Worm (Caenorhabditis elegans) whole organism, L2 larva: ENCODE data around the gene Y54H5A.2.
A peak's percentile ranks its signal among the peaks of the same experiment; 100 is the strongest.

Experiments used
- C34F6.9 ChIP-seq: fragments of 150-350 bp; optimal IDR thresholded peaks from 2 replicates; lab custom pipeline; 2014; ENCODE audit warnings: missing biosample characterization, missing genetic modification characterization
- F13H6.1 ChIP-seq: sonication (generic microtip); optimal IDR thresholded peaks from 2 replicates; lab custom pipeline; 2016; ENCODE audit warnings: missing genetic modification characterization, missing compliant biosample characterization
- R02D3.7 ChIP-seq: fragments of 150-350 bp; optimal IDR thresholded peaks from 2 replicates; lab custom pipeline; 2014; ENCODE audit warnings: missing biosample characterization, missing genetic modification characterization
- Y55F3AM.14 ChIP-seq: fragments of 200-800 bp; sonication (Bioruptor generic); optimal IDR thresholded peaks from 2 replicates; lab custom pipeline; 2018; ENCODE audit warnings: mild to moderate bottlenecking, missing genetic modification characterization, missing compliant biosample characterization
- ZK546.5 ChIP-seq: sonication (generic microtip); optimal IDR thresholded peaks from 2 replicates; lab custom pipeline; 2017; ENCODE audit warnings: missing biosample characterization, missing genetic modification characterization
- alr-1 ChIP-seq: fragments of 150-350 bp; optimal IDR thresholded peaks from 2 replicates; lab custom pipeline; 2014; ENCODE audit warnings: missing biosample characterization, missing genetic modification characterization
- ama-1 ChIP-seq: fragments of 150-350 bp; optimal IDR thresholded peaks from 2 replicates; lab custom pipeline; 2018; ENCODE audit warnings: inconsistent platforms
- ceh-16 ChIP-seq: fragments of 150-350 bp; optimal IDR thresholded peaks from 2 replicates; lab custom pipeline; 2014; ENCODE audit warnings: missing biosample characterization, missing genetic modification characterization
- ceh-82 ChIP-seq: fragments of 150-350 bp; optimal IDR thresholded peaks from 2 replicates; lab custom pipeline; 2014; ENCODE audit warnings: missing biosample characterization, missing genetic modification characterization
- dmd-4 ChIP-seq: sonication (generic microtip); optimal IDR thresholded peaks from 2 replicates; lab custom pipeline; 2017; ENCODE audit warnings: missing biosample characterization, missing genetic modification characterization
- egl-27 ChIP-seq: sonication (generic microtip); optimal IDR thresholded peaks from 3 replicates; lab custom pipeline; 2017; ENCODE audit warnings: missing biosample characterization, missing genetic modification reagents, missing genetic modification characterization
- gmeb-1 ChIP-seq: fragments of 150-350 bp; optimal IDR thresholded peaks from 2 replicates; lab custom pipeline; 2014; ENCODE audit warnings: missing biosample characterization, missing genetic modification characterization
- lin-11 ChIP-seq: fragments of 150-350 bp; sonication (generic microtip); optimal IDR thresholded peaks from 2 replicates; lab custom pipeline; 2014; ENCODE audit warnings: missing biosample characterization, missing genetic modification characterization, inconsistent platforms, mixed read lengths
- lin-13 ChIP-seq: fragments of 150-350 bp; optimal IDR thresholded peaks from 2 replicates; lab custom pipeline; 2014; ENCODE audit warnings: missing biosample characterization, missing genetic modification reagents, missing genetic modification characterization
- lin-39 ChIP-seq: fragments of 150-350 bp; optimal IDR thresholded peaks from 2 replicates; lab custom pipeline; 2014; ENCODE audit warnings: missing biosample characterization, missing genetic modification reagents, missing genetic modification characterization
- lsy-2 ChIP-seq, 2 experiments: fragments of 150-350 bp in 1 of 2; sonication (generic microtip) in 1 of 2; optimal IDR thresholded peaks; 2 replicates each; lab custom pipeline; 2014 to 2017; ENCODE audit warnings: missing biosample characterization in 2 of 2, missing genetic modification characterization in 2 of 2
- mbf-1 ChIP-seq: sonication (generic microtip); optimal IDR thresholded peaks from 2 replicates; lab custom pipeline; 2017; ENCODE audit warnings: missing biosample characterization, missing genetic modification characterization
- mdl-1 ChIP-seq, 2 experiments: fragments of 150-350 bp in 1 of 2; sonication (generic microtip) in 1 of 2; optimal IDR thresholded peaks; 2 replicates each; lab custom pipeline; 2017; ENCODE audit warnings: missing biosample characterization in 2 of 2, missing genetic modification characterization in 2 of 2
- nhr-10 ChIP-seq: sonication (generic microtip); optimal IDR thresholded peaks from 2 replicates; lab custom pipeline; 2017; ENCODE audit warnings: missing biosample characterization, missing genetic modification characterization
- nhr-12 ChIP-seq: fragments of 150-350 bp; optimal IDR thresholded peaks from 2 replicates; lab custom pipeline; 2014; ENCODE audit warnings: missing biosample characterization, missing genetic modification characterization
- nhr-129 ChIP-seq: fragments of 150-350 bp; optimal IDR thresholded peaks from 2 replicates; lab custom pipeline; 2014; ENCODE audit warnings: missing biosample characterization, missing genetic modification characterization
- nhr-23 ChIP-seq: fragments of 150-350 bp; optimal IDR thresholded peaks from 2 replicates; lab custom pipeline; 2014; ENCODE audit warnings: missing biosample characterization, missing genetic modification reagents, missing genetic modification characterization
- nhr-237 ChIP-seq: fragments of 150-350 bp; optimal IDR thresholded peaks from 2 replicates; lab custom pipeline; 2014; ENCODE audit warnings: missing biosample characterization, missing genetic modification characterization
- nhr-25 ChIP-seq: fragments of 150-350 bp; sonication (generic microtip); optimal IDR thresholded peaks from 3 replicates; lab custom pipeline; 2014; ENCODE audit warnings: missing biosample characterization, missing genetic modification characterization
- nhr-77 ChIP-seq: fragments of 150-350 bp; optimal IDR thresholded peaks from 2 replicates; lab custom pipeline; 2014; ENCODE audit warnings: missing biosample characterization, missing genetic modification characterization
- sem-4 ChIP-seq: fragments of 150-350 bp; optimal IDR thresholded peaks from 2 replicates; lab custom pipeline; 2014; ENCODE audit warnings: missing biosample characterization, missing genetic modification reagents, missing genetic modification characterization
- sma-3 ChIP-seq: sonication (generic microtip); optimal IDR thresholded peaks from 2 replicates; lab custom pipeline; 2016; ENCODE audit warnings: missing genetic modification reagents, missing genetic modification characterization, missing compliant biosample characterization
- sma-9 ChIP-seq, 2 experiments: fragments of 150-350 bp in 1 of 2; sonication (generic microtip) in 1 of 2; optimal IDR thresholded peaks; 2 replicates each; lab custom pipeline; 2014 to 2016; ENCODE audit warnings: missing genetic modification characterization in 2 of 2, mild to moderate bottlenecking in 1 of 2, missing biosample characterization in 1 of 2, missing compliant biosample characterization in 1 of 2, missing genetic modification reagents in 1 of 2, moderate library complexity in 1 of 2
- snpc-4 ChIP-seq: fragments of 150-350 bp; optimal IDR thresholded peaks from 2 replicates; lab custom pipeline; 2014; ENCODE audit warnings: missing biosample characterization, missing genetic modification characterization
- unc-39 ChIP-seq: fragments of 150-350 bp; optimal IDR thresholded peaks from 2 replicates; lab custom pipeline; 2014; ENCODE audit warnings: missing biosample characterization, missing genetic modification characterization
- unc-55 ChIP-seq: fragments of 150-350 bp; sonication (generic microtip); optimal IDR thresholded peaks from 3 replicates; lab custom pipeline; 2014; ENCODE audit warnings: missing biosample characterization, missing genetic modification reagents, missing genetic modification characterization
- unc-62 ChIP-seq: fragments of 150-350 bp; optimal IDR thresholded peaks from 2 replicates; lab custom pipeline; 2014; ENCODE audit warnings: missing biosample characterization, missing genetic modification reagents, missing genetic modification characterization
- ztf-1 ChIP-seq: fragments of 200-800 bp; sonication (Bioruptor generic); conservative IDR thresholded peaks from 2 replicates; pipeline ENCODE4 v1.3.6; 2022; ENCODE audit warnings: missing genetic modification characterization, missing compliant biosample characterization
- ztf-11 ChIP-seq: sonication (generic microtip); optimal IDR thresholded peaks from 2 replicates; lab custom pipeline; 2017; ENCODE audit warnings: missing biosample characterization, missing genetic modification characterization
- ztf-4 ChIP-seq: fragments of 150-350 bp; optimal IDR thresholded peaks from 2 replicates; lab custom pipeline; 2014; ENCODE audit warnings: missing biosample characterization, missing genetic modification characterization

The Y54H5A.2 gene

DNA sequence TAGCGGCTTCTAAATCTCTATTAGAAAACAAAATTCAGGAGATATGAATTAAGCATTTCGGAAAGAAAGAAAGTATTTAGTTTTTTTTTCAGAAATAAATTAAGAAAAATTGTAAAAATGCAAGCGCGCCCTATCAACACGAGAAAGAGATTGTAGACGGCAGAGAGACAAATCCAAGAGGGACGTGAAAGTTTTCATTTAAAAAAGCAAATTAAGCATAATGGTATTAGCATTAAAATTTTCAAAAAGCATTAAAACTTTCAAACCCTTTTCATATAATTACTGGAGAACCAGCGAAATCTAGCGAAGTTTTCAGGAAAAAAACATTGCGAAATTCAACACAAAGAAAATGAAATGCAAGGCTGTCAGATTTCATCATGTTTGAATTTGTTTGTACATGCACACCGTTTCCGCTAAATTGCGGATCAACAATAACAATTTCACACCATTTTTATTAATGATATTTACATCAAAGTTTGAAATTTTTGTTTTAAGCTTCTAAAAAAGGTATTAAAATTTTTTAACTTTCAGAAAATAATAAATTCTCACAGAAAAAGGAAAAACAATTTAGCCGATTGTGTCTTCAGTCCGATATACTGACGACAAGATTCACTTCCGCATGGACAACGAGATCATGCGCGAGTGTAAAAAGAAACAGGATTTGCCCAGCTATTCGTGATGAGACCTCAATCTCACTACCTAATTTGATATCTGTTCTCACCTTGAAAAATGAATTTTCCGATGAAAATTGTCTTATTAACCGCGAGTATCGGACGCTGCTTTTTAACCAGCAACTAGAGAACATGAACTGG, 13.6 kb upstream of the Y54H5A.2 start, which contains the start of gene gars-1:
TSS of gene gars-1 (minus strand) at position 808 of the 812 bp plus-strand sequence.
- peak; percentile 11 to 23 for TF ChIP-seq lsy-2 (tag; optimal IDR thresholded peaks at IDR 0.05; lab: Kevin White, UChicago)
- peak; percentile 30 for TF ChIP-seq nhr-129 (tag; lab: Kevin White, UChicago)
- TF ChIP-seq unc-39 (tag; lab: Kevin White, UChicago): no peak
- TF ChIP-seq egl-27: no peak
- peak; percentile 59 for TF ChIP-seq C34F6.9
- no peak for TF ChIP-seq ceh-16 (tag; lab: Kevin White, UChicago)
- TF ChIP-seq nhr-25: peak; percentile 15
- TF ChIP-seq unc-55 (GFP tag; lab: Kevin White, UChicago): peak; percentile 74
- TF ChIP-seq gmeb-1 (tag; lab: Kevin White, UChicago): no peak
- peak; percentile 57 for TF ChIP-seq ama-1 (lab: Kevin White, UChicago)

DNA sequence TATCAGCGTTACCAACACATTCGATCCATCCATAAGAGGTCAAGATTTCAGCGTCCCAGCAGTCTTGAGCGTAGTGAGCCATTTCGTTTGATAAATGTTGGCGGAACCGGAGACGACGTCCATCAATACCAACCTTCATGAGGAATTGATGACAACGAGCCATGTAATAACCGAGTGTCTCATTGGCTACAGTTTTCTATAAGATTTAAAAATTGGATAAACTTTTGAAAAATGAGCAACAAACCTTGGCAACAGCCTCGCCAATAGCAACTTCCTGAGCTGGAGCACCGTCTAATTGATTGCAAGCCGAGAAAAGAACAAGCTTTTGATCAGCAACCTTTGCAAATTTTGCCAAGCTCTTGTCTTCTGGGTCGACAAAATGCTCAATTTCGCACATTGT, 11.4 kb upstream of the Y54H5A.2 start:
- TF ChIP-seq ztf-4 (tag; lab: Kevin White, UChicago): no peak
- no peak for TF ChIP-seq lin-13 (GFP tag; lab: Kevin White, UChicago)
- TF ChIP-seq sma-9 (GFP tag; optimal IDR thresholded peaks at IDR 0.05; lab: Kevin White, UChicago): no peak
- TF ChIP-seq sma-9 (tag; optimal IDR thresholded peaks at IDR 0.05; lab: Kevin White, UChicago): no peak
- TF ChIP-seq ztf-11 (tag; lab: Kevin White, UChicago): no peak
- TF ChIP-seq nhr-77 (tag; lab: Kevin White, UChicago): no peak
- no peak for TF ChIP-seq C34F6.9
- no peak for TF ChIP-seq unc-62 (GFP tag; lab: Kevin White, UChicago)
- TF ChIP-seq unc-55 (GFP tag; lab: Kevin White, UChicago): no peak
- TF ChIP-seq ceh-16 (tag; lab: Kevin White, UChicago): no peak
- no peak for TF ChIP-seq ceh-82 (tag; lab: Kevin White, UChicago)
- TF ChIP-seq ztf-1 (GFP tag; lab: Robert Waterston, UW): no peak
- no peak for TF ChIP-seq alr-1

DNA sequence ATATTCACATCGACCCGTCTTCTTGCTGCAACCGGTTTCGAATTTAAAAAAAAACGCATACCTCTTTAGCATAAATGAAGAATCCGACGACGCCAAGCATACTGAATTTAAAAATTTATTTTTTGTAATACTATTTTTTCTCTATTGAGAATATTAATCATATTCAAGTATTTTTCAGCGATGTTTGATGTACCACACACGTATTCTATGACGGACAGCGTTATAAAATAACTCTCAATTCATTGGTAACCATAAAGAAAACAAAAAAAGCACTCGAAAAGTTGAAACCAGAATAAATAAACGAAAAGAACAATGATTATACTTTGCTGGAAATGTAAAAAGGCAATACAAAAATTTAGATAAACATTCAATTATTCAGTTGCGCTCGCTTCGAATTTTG, 10.1 kb upstream of the Y54H5A.2 start, which contains the start of gene T10F2.5:
TSS of gene T10F2.5 (minus strand) at position 101 of the 400 bp plus-strand sequence.
- TF ChIP-seq ZK546.5 (tag; lab: Kevin White, UChicago) (no peak), unc-39 (tag; lab: Kevin White, UChicago) (no peak), lin-39 (tag; lab: Kevin White, UChicago) (no peak), F13H6.1 (tag; lab: Kevin White, UChicago) (no peak), gmeb-1 (tag; lab: Kevin White, UChicago) (no peak), nhr-12 (no peak), Y55F3AM.14 (GFP tag; lab: Kevin White, UChicago) (no peak), ztf-4 (tag; lab: Kevin White, UChicago) (no peak), nhr-129 (tag; lab: Kevin White, UChicago) (no peak)

DNA sequence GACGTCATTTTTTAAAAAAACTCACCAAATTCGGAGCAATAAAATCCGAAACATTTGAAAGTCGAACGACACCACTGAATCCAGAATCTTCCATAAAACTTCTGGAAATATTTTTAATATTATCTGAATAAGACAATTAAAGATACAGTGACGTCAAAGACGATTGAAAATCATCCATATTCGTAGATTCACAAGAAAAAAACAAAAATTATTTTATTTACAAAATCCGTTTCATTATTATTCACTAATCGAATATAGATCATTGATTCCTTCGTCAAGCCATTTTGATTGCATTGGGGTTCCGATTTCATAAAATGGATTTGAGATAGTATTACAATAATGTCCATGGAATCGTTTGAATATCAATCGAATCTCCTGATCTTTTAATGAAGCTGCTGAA, 9.3 kb upstream of the Y54H5A.2 start, which contains the start of gene oxy-4:
TSS of gene oxy-4 (minus strand) at position 101 of the 400 bp plus-strand sequence.
- TF ChIP-seq Y55F3AM.14 (GFP tag; lab: Kevin White, UChicago) (no peak), snpc-4 (tag; lab: Kevin White, UChicago) (no peak), ceh-82 (tag; lab: Kevin White, UChicago) (no peak), lin-11 (tag; lab: Kevin White, UChicago) (no peak), ztf-4 (tag; lab: Kevin White, UChicago) (no peak), sem-4 (tag; lab: Kevin White, UChicago) (no peak), nhr-237 (tag; lab: Kevin White, UChicago) (no peak), mbf-1 (tag; lab: Kevin White, UChicago) (no peak), mdl-1 (tag; optimal IDR thresholded peaks at IDR 0.05; lab: Kevin White, UChicago) (no peak), nhr-23 (no peak), gmeb-1 (tag; lab: Kevin White, UChicago) (no peak), ceh-16 (tag; lab: Kevin White, UChicago) (no peak), egl-27 (no peak)

DNA sequence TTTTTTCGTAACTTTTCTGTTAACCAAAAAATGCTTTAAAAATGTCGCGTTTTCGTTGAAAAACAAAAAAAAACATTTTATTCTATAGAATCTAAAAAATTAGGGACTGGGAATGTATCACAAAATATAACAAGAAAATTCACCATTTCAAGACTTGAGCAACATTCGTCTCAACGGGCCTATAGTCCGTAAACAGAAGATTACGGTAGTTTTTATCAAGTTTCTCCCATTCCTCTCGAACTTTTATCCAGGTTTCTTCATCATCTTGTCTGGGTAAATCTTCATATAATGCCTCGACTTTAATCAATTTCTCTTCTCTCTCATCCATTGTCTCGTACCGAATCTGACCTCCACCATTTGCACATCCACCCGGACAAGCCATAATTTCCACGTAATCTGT, 6.0 kb upstream of the Y54H5A.2 start:
- TF ChIP-seq nhr-10 (tag; lab: Kevin White, UChicago) (no peak), lin-11 (tag; lab: Kevin White, UChicago) (no peak), sma-3 (GFP tag; lab: Kevin White, UChicago) (no peak), dmd-4 (tag; lab: Kevin White, UChicago) (no peak), nhr-129 (tag; lab: Kevin White, UChicago) (no peak), unc-62 (GFP tag; lab: Kevin White, UChicago) (no peak), R02D3.7 (tag; lab: Kevin White, UChicago) (no peak)
